Worm (Caenorhabditis elegans) whole organism, L1 larva: ENCODE data around the gene nspd-7.

Source experiments
- C04F5.9 ChIP-seq: sonication (generic microtip); optimal IDR thresholded peaks from 2 replicates; lab custom pipeline; 2016; ENCODE audit warnings: missing genetic modification characterization, missing compliant biosample characterization
- Y116A8C.19 ChIP-seq: sonication (generic microtip); optimal IDR thresholded peaks from 2 replicates; lab custom pipeline; 2016; ENCODE audit warnings: missing compliant biosample characterization, missing genetic modification characterization, borderline replicate concordance
- blmp-1 ChIP-seq: fragments of 150-350 bp; optimal IDR thresholded peaks from 2 replicates; lab custom pipeline; 2014; ENCODE audit warnings: missing biosample characterization, missing genetic modification characterization
- dpl-1 ChIP-seq, 3 experiments: fragments of 150-350 bp in 2 of 3; sonication (generic microtip) in 1 of 3; optimal IDR thresholded peaks; 2 replicates each; lab custom pipeline; 2014 to 2017; ENCODE audit warnings: missing biosample characterization in 3 of 3, missing genetic modification characterization in 3 of 3, missing genetic modification reagents in 3 of 3
- elt-2 ChIP-seq: sonication (generic microtip); optimal IDR thresholded peaks from 2 replicates; lab custom pipeline; 2016; ENCODE audit warnings: missing genetic modification characterization, mild to moderate bottlenecking, inconsistent platforms, missing compliant biosample characterization, missing genetic modification reagents
- fkh-10 ChIP-seq: sonication (generic microtip); optimal IDR thresholded peaks from 2 replicates; lab custom pipeline; 2017; ENCODE audit warnings: missing biosample characterization, missing genetic modification reagents, missing genetic modification characterization
- jun-1 ChIP-seq: fragments of 150-350 bp; optimal IDR thresholded peaks from 2 replicates; lab custom pipeline; 2014; ENCODE audit warnings: missing biosample characterization, missing genetic modification reagents, missing genetic modification characterization
- lin-15B ChIP-seq: fragments of 150-350 bp; sonication (generic microtip); optimal IDR thresholded peaks from 3 replicates; lab custom pipeline; 2014; ENCODE audit warnings: missing biosample characterization, missing genetic modification characterization
- mep-1 ChIP-seq: fragments of 150-350 bp; optimal IDR thresholded peaks from 2 replicates; lab custom pipeline; 2014; ENCODE audit warnings: missing biosample characterization, missing genetic modification characterization
- nhr-76 ChIP-seq: sonication (generic microtip); optimal IDR thresholded peaks from 2 replicates; lab custom pipeline; 2017; ENCODE audit warnings: missing biosample characterization, missing genetic modification characterization
- zag-1 ChIP-seq: fragments of 150-350 bp; optimal IDR thresholded peaks from 2 replicates; lab custom pipeline; 2014; ENCODE audit warnings: missing biosample characterization, missing genetic modification characterization

DNA sequence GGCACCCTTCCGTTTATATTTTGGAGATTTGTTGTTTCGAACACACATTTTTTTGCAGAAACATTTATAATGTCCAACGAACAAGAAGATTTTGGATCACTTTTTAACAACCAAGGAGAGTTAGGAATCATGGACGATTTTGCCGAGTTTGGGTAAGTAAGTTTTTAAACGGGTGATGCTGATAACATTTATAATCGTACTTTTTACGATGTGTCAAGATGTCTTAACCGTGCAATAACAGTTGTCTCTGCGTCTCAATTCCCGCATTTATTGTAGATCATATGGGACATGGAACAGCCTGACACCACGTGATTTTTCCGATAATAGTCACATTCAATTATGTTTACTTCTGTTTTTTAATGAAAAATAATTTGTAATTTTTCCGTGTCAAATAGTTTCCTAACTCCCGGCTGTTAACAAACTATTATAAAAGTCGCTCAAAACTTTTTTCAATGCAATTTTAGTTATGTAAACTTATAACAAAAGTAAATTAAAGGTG, 18.4 kb downstream of the nspd-7 start, which contains the start of gene daf-14:
- no peak for TF ChIP-seq C04F5.9
- TF ChIP-seq mep-1 (tag; lab: Kevin White, UChicago), result peak; percentile 22
- no peak for TF ChIP-seq fkh-10 (GFP tag; lab: Kevin White, UChicago)
- peak; percentile 8 to 55 (median 31) for TF ChIP-seq dpl-1 (GFP tag; optimal IDR thresholded peaks at IDR 0.05; lab: Kevin White, UChicago)
- no peak for TF ChIP-seq Y116A8C.19 (tag; lab: Kevin White, UChicago)
- no peak for TF ChIP-seq nhr-76 (tag; lab: Kevin White, UChicago)
- no peak for TF ChIP-seq lin-15B (tag; lab: Kevin White, UChicago)
- TF ChIP-seq elt-2 (tag; lab: Kevin White, UChicago), result peak; percentile 22
- TF ChIP-seq jun-1 (tag; lab: Kevin White, UChicago), result no peak
- TF ChIP-seq zag-1 (tag; lab: Kevin White, UChicago), result no peak
- TF ChIP-seq blmp-1 (tag; lab: Kevin White, UChicago), result peak; percentile 19
